Fruit fly (Drosophila melanogaster) whole organism, embryonic: ENCODE data around the gene bmm.
A peak's percentile ranks its signal among the peaks of the same experiment; 100 is the strongest.

ENCODE experiments used
- Adf1 ChIP-seq: fragments of 200-800 bp; sonication (Bioruptor generic); IDR thresholded peaks from 2 replicates; pipeline ENCODE4 v1.3.6; 2022; ENCODE audit warnings: missing biosample characterization, missing genetic modification characterization
- Bdp1 ChIP-seq: fragments of 200-800 bp; sonication (Bioruptor generic); optimal IDR thresholded peaks from 3 replicates; lab custom pipeline; 2016; ENCODE audit warnings: missing biosample characterization, missing genetic modification characterization
- CG11247 ChIP-seq: fragments of 200-800 bp; sonication (Bioruptor generic); IDR thresholded peaks from 2 replicates; pipeline ENCODE4 v1.3.6; 2022; ENCODE audit warnings: missing biosample characterization, missing genetic modification characterization
- CG17186 ChIP-seq: fragments of 200-800 bp; sonication (Bioruptor generic); optimal IDR thresholded peaks from 3 replicates; lab custom pipeline; 2017; ENCODE audit warnings: missing biosample characterization, missing genetic modification reagents, missing genetic modification characterization
- CG17359 ChIP-seq: fragments of 200-800 bp; sonication (Bioruptor generic); optimal IDR thresholded peaks from 3 replicates; lab custom pipeline; 2018; ENCODE audit warnings: missing biosample characterization, mild to moderate bottlenecking, missing genetic modification characterization, moderate library complexity
- CG2129 ChIP-seq: fragments of 200-800 bp; sonication (Bioruptor generic); IDR thresholded peaks from 2 replicates; pipeline ENCODE4 v1.3.6; 2022; ENCODE audit warnings: missing biosample characterization, missing genetic modification characterization; ENCODE audit not compliant: partially characterized antibody
- CG2678 ChIP-seq: fragments of 200-800 bp; sonication (Bioruptor generic); optimal IDR thresholded peaks from 3 replicates; lab custom pipeline; 2019; ENCODE audit warnings: missing biosample characterization, mild to moderate bottlenecking, missing genetic modification characterization, moderate library complexity
- CG31224 ChIP-seq: fragments of 200-800 bp; sonication (Bioruptor generic); IDR thresholded peaks from 2 replicates; pipeline ENCODE4 v1.3.6; 2022; ENCODE audit warnings: missing biosample characterization, missing genetic modification characterization
- CG31441 ChIP-seq: fragments of 200-800 bp; sonication (Bioruptor generic); IDR thresholded peaks from 2 replicates; pipeline ENCODE4 v1.3.6; 2022; ENCODE audit warnings: missing biosample characterization, missing genetic modification characterization
- CG32767 ChIP-seq: fragments of 200-800 bp; sonication (Bioruptor generic); IDR thresholded peaks from 2 replicates; pipeline ENCODE4 v1.3.6; 2022; ENCODE audit warnings: missing biosample characterization, missing genetic modification characterization
- CG32772 ChIP-seq: fragments of 200-800 bp; sonication (Bioruptor generic); IDR thresholded peaks from 2 replicates; pipeline ENCODE4 v1.3.6; 2022; ENCODE audit warnings: missing biosample characterization, missing genetic modification characterization
- CG4282 ChIP-seq: fragments of 200-800 bp; sonication (Bioruptor generic); optimal IDR thresholded peaks from 2 replicates; lab custom pipeline; 2016; ENCODE audit warnings: missing biosample characterization, missing genetic modification characterization
- CG4328 ChIP-seq: fragments of 200-800 bp; sonication (Bioruptor generic); optimal IDR thresholded peaks from 3 replicates; lab custom pipeline; 2017; ENCODE audit warnings: missing biosample characterization, missing genetic modification reagents, missing genetic modification characterization
- CG4820 ChIP-seq: fragments of 200-800 bp; sonication (Bioruptor generic); optimal IDR thresholded peaks from 3 replicates; lab custom pipeline; 2016; ENCODE audit warnings: missing biosample characterization, missing genetic modification characterization
- CG5245 ChIP-seq: fragments of 200-800 bp; sonication (Bioruptor generic); optimal IDR thresholded peaks from 3 replicates; lab custom pipeline; 2016; ENCODE audit warnings: missing biosample characterization, missing genetic modification characterization
- CG6272 ChIP-seq: fragments of 200-800 bp; sonication (Bioruptor generic); IDR thresholded peaks from 2 replicates; pipeline ENCODE4 v1.3.6; 2022; ENCODE audit warnings: missing biosample characterization, missing genetic modification characterization
- CG7556 ChIP-seq: fragments of 200-800 bp; sonication (Bioruptor generic); optimal IDR thresholded peaks from 2 replicates; lab custom pipeline; 2017; ENCODE audit warnings: missing biosample characterization, mild to moderate bottlenecking, missing genetic modification characterization
- CG9215 ChIP-seq: fragments of 200-800 bp; sonication (Bioruptor generic); IDR thresholded peaks from 2 replicates; pipeline ENCODE4 v1.3.6; 2022; ENCODE audit warnings: missing biosample characterization, missing genetic modification characterization
- CTCF ChIP-seq: fragments of 200-800 bp; sonication (Bioruptor generic); optimal IDR thresholded peaks from 2 replicates; lab custom pipeline; 2017; ENCODE audit warnings: missing biosample characterization, mild to moderate bottlenecking, missing genetic modification characterization, moderate library complexity
- Fer1 ChIP-seq: fragments of 200-800 bp; sonication (Bioruptor generic); optimal IDR thresholded peaks from 2 replicates; lab custom pipeline; 2017; ENCODE audit warnings: missing biosample characterization, mild to moderate bottlenecking, missing genetic modification characterization
- Gsc ChIP-seq: fragments of 200-800 bp; sonication (Bioruptor generic); IDR thresholded peaks from 2 replicates; pipeline ENCODE4 v1.3.6; 2022; ENCODE audit warnings: missing biosample characterization, missing genetic modification characterization
- Hr3 ChIP-seq: fragments of 200-800 bp; sonication (Bioruptor generic); optimal IDR thresholded peaks from 3 replicates; lab custom pipeline; 2016; ENCODE audit warnings: missing biosample characterization, missing genetic modification characterization
- Lpt ChIP-seq: fragments of >200 bp; optimal IDR thresholded peaks from 2 replicates; lab custom pipeline; 2018; ENCODE audit warnings: missing biosample characterization, missing genetic modification characterization
- Max ChIP-seq: fragments of 200-800 bp; sonication (Bioruptor generic); optimal IDR thresholded peaks from 2 replicates; lab custom pipeline; 2016; ENCODE audit warnings: missing biosample characterization, mild to moderate bottlenecking, missing genetic modification characterization
- Nf-YB ChIP-seq: fragments of 200-800 bp; sonication (Bioruptor generic); optimal IDR thresholded peaks from 3 replicates; lab custom pipeline; 2019; ENCODE audit warnings: missing biosample characterization, mild to moderate bottlenecking, missing genetic modification characterization, moderate library complexity
- Optix ChIP-seq: fragments of 200-800 bp; sonication (Bioruptor generic); IDR thresholded peaks from 3 replicates; pipeline ENCODE4 v1.3.6; 2022; ENCODE audit warnings: missing biosample characterization, missing genetic modification characterization
- Ravus ChIP-seq: fragments of 200-800 bp; sonication (Bioruptor generic); IDR thresholded peaks from 2 replicates; pipeline ENCODE4 v1.3.6; 2022; ENCODE audit warnings: missing biosample characterization, missing genetic modification characterization
- bigmax ChIP-seq: fragments of 200-800 bp; sonication (Bioruptor generic); optimal IDR thresholded peaks from 2 replicates; lab custom pipeline; 2018; ENCODE audit warnings: missing biosample characterization, mild to moderate bottlenecking, missing genetic modification characterization
- cad ChIP-seq: fragments of >200 bp; optimal IDR thresholded peaks from 2 replicates; lab custom pipeline; 2017; ENCODE audit warnings: missing biosample characterization, missing genetic modification characterization
- chif ChIP-seq, 2 experiments: fragments of 200-800 bp; sonication (Bioruptor generic); optimal IDR thresholded peaks; 3 replicates each; lab custom pipeline; 2016; ENCODE audit warnings: missing biosample characterization in 2 of 2, missing genetic modification characterization in 2 of 2
- ci ChIP-seq: fragments of 200-800 bp; sonication (Bioruptor generic); IDR thresholded peaks from 3 replicates; pipeline ENCODE4 v1.3.6; 2022; ENCODE audit warnings: missing biosample characterization, missing genetic modification characterization
- crc ChIP-seq: fragments of 200-800 bp; sonication (Bioruptor generic); optimal IDR thresholded peaks from 2 replicates; lab custom pipeline; 2016; ENCODE audit warnings: missing biosample characterization, missing genetic modification characterization
- crol ChIP-seq: fragments of 200-800 bp; sonication (Bioruptor generic); IDR thresholded peaks from 2 replicates; pipeline ENCODE4 v1.3.6; 2022; ENCODE audit warnings: missing biosample characterization, missing genetic modification characterization
- dan ChIP-seq: fragments of 200-800 bp; sonication (Bioruptor generic); IDR thresholded peaks from 2 replicates; pipeline ENCODE4 v1.3.6; 2022; ENCODE audit warnings: missing biosample characterization, missing genetic modification characterization
- dimm ChIP-seq: fragments of 200-800 bp; sonication (Bioruptor generic); IDR thresholded peaks from 2 replicates; pipeline ENCODE4 v1.3.6; 2022; ENCODE audit warnings: missing biosample characterization, missing genetic modification characterization
- dysf ChIP-seq: fragments of 200-800 bp; sonication (Bioruptor generic); IDR thresholded peaks from 3 replicates; pipeline ENCODE4 v1.3.6; 2022; ENCODE audit warnings: missing biosample characterization, missing genetic modification characterization
- eyg ChIP-seq: fragments of 200-800 bp; sonication (Bioruptor generic); optimal IDR thresholded peaks from 3 replicates; lab custom pipeline; 2016; ENCODE audit warnings: missing biosample characterization, missing genetic modification characterization
- fd64A ChIP-seq: fragments of 200-800 bp; sonication (Bioruptor generic); optimal IDR thresholded peaks from 3 replicates; lab custom pipeline; 2018; ENCODE audit warnings: missing biosample characterization, mild to moderate bottlenecking, missing genetic modification characterization
- gfzf ChIP-seq: fragments of 200-800 bp; sonication (Bioruptor generic); optimal IDR thresholded peaks from 2 replicates; lab custom pipeline; 2016; ENCODE audit warnings: missing biosample characterization, mild to moderate bottlenecking, missing genetic modification characterization, moderate library complexity
- her ChIP-seq: fragments of 200-800 bp; sonication (Bioruptor generic); optimal IDR thresholded peaks from 2 replicates; lab custom pipeline; 2016; ENCODE audit warnings: missing biosample characterization, missing genetic modification characterization
- ind ChIP-seq: fragments of 200-800 bp; sonication (Bioruptor generic); optimal IDR thresholded peaks from 3 replicates; lab custom pipeline; 2016; ENCODE audit warnings: missing biosample characterization, missing genetic modification characterization
- nmo ChIP-seq: fragments of 200-800 bp; sonication (Bioruptor generic); optimal IDR thresholded peaks from 2 replicates; lab custom pipeline; 2018; ENCODE audit warnings: missing biosample characterization, mild to moderate bottlenecking, missing genetic modification characterization, moderate library complexity
- org-1 ChIP-seq: fragments of 200-800 bp; sonication (Bioruptor generic); optimal IDR thresholded peaks from 2 replicates; lab custom pipeline; 2017; ENCODE audit warnings: missing biosample characterization, missing genetic modification characterization
- scrt ChIP-seq: fragments of 200-800 bp; sonication (Bioruptor generic); optimal IDR thresholded peaks from 2 replicates; lab custom pipeline; 2018; ENCODE audit warnings: missing biosample characterization, mild to moderate bottlenecking, missing genetic modification characterization, moderate library complexity
- seq ChIP-seq: fragments of 200-800 bp; sonication (Bioruptor generic); IDR thresholded peaks from 2 replicates; pipeline ENCODE4 v1.3.6; 2022; ENCODE audit warnings: missing biosample characterization, missing genetic modification characterization
- tap ChIP-seq: fragments of 200-800 bp; optimal IDR thresholded peaks from 3 replicates; lab custom pipeline; 2019; ENCODE audit warnings: missing biosample characterization, mild to moderate bottlenecking, missing genetic modification characterization, moderate library complexity
- trem ChIP-seq: fragments of 200-800 bp; optimal IDR thresholded peaks from 3 replicates; lab custom pipeline; 2019; ENCODE audit warnings: missing biosample characterization, mild to moderate bottlenecking, missing genetic modification characterization, moderate library complexity
- trh ChIP-seq: fragments of 200-800 bp; sonication (Bioruptor generic); optimal IDR thresholded peaks from 2 replicates; lab custom pipeline; 2016; ENCODE audit warnings: missing biosample characterization, missing genetic modification characterization
- vfl ChIP-seq: fragments of 200-800 bp; sonication (Bioruptor generic); optimal IDR thresholded peaks from 2 replicates; lab custom pipeline; 2016; ENCODE audit warnings: missing biosample characterization, missing genetic modification characterization
- vnd ChIP-seq: fragments of 200-800 bp; sonication (Bioruptor generic); IDR thresholded peaks from 3 replicates; pipeline ENCODE4 v1.3.6; 2022; ENCODE audit warnings: missing biosample characterization, missing genetic modification characterization; ENCODE audit not compliant: partially characterized antibody
- wek ChIP-seq: fragments of 200-800 bp; sonication (Bioruptor generic); optimal IDR thresholded peaks from 3 replicates; lab custom pipeline; 2018; ENCODE audit warnings: missing biosample characterization, mild to moderate bottlenecking, missing genetic modification characterization, moderate library complexity

Gene bmm

dm6 chr3L:14759097-14759795, 27.0 kb downstream of the bmm start (continued):
- peak; percentile 98 for TF ChIP-seq Optix (GFP tag; lab: Robert Waterston, UW)
- peak; percentile 98 for TF ChIP-seq crol (GFP tag; lab: Robert Waterston, UW)
- TF ChIP-seq tap (tag; lab: Kevin White, UChicago): peak; percentile 100
- TF ChIP-seq CG2678: peak; percentile 100
- TF ChIP-seq dimm (GFP tag; lab: Robert Waterston, UW): peak; percentile 99
- TF ChIP-seq Max (GFP tag; lab: Kevin White, UChicago): peak; percentile 100
- TF ChIP-seq Ravus (GFP tag; lab: Robert Waterston, UW): peak; percentile 99
- TF ChIP-seq wek (GFP tag; lab: Kevin White, UChicago): peak; percentile 94
- peak; percentile 100 for TF ChIP-seq CG17359 (tag; lab: Kevin White, UChicago)
- peak; percentile 99 for TF ChIP-seq scrt (GFP tag; lab: Kevin White, UChicago)
- peak; percentile 100 for TF ChIP-seq org-1 (GFP tag; lab: Kevin White, UChicago)
- peak; percentile 99 for TF ChIP-seq ci (GFP tag; lab: Robert Waterston, UW)
- TF ChIP-seq CG5245 (GFP tag; lab: Kevin White, UChicago): peak; percentile 99
- TF ChIP-seq CG9215 (GFP tag; lab: Robert Waterston, UW): peak; percentile 99
- peak; percentile 95 for TF ChIP-seq Adf1
- peak; percentile 97 for TF ChIP-seq CG4282 (GFP tag; lab: Kevin White, UChicago)
- peak; percentile 98 for TF ChIP-seq Gsc (GFP tag; lab: Robert Waterston, UW)
- peak; percentile 98 for TF ChIP-seq eyg
- peak; percentile 82 for TF ChIP-seq CTCF (GFP tag; lab: Kevin White, UChicago)
- 0 out of 3 replicates have a peak, but pooled peaks have one; percentile 51 for TF ChIP-seq vnd (GFP tag; lab: Robert Waterston, UW)
- peak; percentile 98 for TF ChIP-seq fd64A (GFP tag; lab: Kevin White, UChicago)
- peak; percentile 99 for TF ChIP-seq CG4820 (GFP tag; lab: Kevin White, UChicago)
- no peak for TF ChIP-seq CG2129 (GFP tag; lab: Robert Waterston, UW)
- TF ChIP-seq Hr3 (GFP tag; lab: Kevin White, UChicago): peak; percentile 100
- TF ChIP-seq crc (GFP tag; lab: Kevin White, UChicago): peak; percentile 98
- TF ChIP-seq CG32772 (GFP tag; lab: Robert Waterston, UW): peak; percentile 99
- TF ChIP-seq CG6272: peak; percentile 99
- peak; percentile 100 for TF ChIP-seq CG31441 (GFP tag; lab: Robert Waterston, UW)
- TF ChIP-seq CG11247 (GFP tag; lab: Robert Waterston, UW): peak; percentile 99
- peak; percentile 99 for TF ChIP-seq CG31224 (GFP tag; lab: Robert Waterston, UW)
- peak; percentile 100 for TF ChIP-seq CG7556 (GFP tag; lab: Kevin White, UChicago)
- peak; percentile 99 for TF ChIP-seq ind (GFP tag; lab: Kevin White, UChicago)
- peak; percentile 96 for TF ChIP-seq her
- TF ChIP-seq bigmax (GFP tag; lab: Kevin White, UChicago): peak; percentile 24
- TF ChIP-seq Bdp1 (GFP tag; lab: Kevin White, UChicago): peak; percentile 95
- peak; percentile 100 for TF ChIP-seq CG4328 (GFP tag; lab: Kevin White, UChicago)
- TF ChIP-seq CG32767 (GFP tag; lab: Robert Waterston, UW): peak; percentile 100
- TF ChIP-seq gfzf (GFP tag; lab: Kevin White, UChicago): peak; percentile 28
- peak; percentile 100 for TF ChIP-seq seq (GFP tag; lab: Robert Waterston, UW)
- TF ChIP-seq Fer1 (GFP tag; lab: Kevin White, UChicago): peak; percentile 100
- peak; percentile 99 for TF ChIP-seq chif (GFP tag; optimal IDR thresholded peaks at IDR 0.05; lab: Kevin White, UChicago)
- peak; percentile 93 for TF ChIP-seq Nf-YB (GFP tag; lab: Kevin White, UChicago)
- peak; percentile 99 for TF ChIP-seq trh (GFP tag; lab: Kevin White, UChicago)
- no peak for TF ChIP-seq Lpt (GFP tag; lab: Kevin White, UChicago)
- peak; percentile 98 for TF ChIP-seq trem
- TF ChIP-seq CG17186: peak; percentile 95
- TF ChIP-seq cad (GFP tag; lab: Kevin White, UChicago): no peak
- peak; percentile 100 for TF ChIP-seq nmo (GFP tag; lab: Kevin White, UChicago)
- peak; percentile 96; the same call in 1 of the 2 replicates for TF ChIP-seq dan (GFP tag; lab: Robert Waterston, UW)
- peak; percentile 100 for TF ChIP-seq dysf (GFP tag; lab: Robert Waterston, UW)
- peak; percentile 99 for TF ChIP-seq vfl (GFP tag; lab: Kevin White, UChicago)
